Worm (Caenorhabditis elegans): ENCODE results near the gene sdz-5.

ce11 chrII:2967064-2967463 lies 41.4 kb upstream of the sdz-5 start:
- TF ChIP-seq him-1 (tag; optimal IDR thresholded peaks at IDR 0.05) (no peak), W03F9.2 (tag; optimal IDR thresholded peaks at IDR 0.05) (no peak), dao-5 (tag; optimal IDR thresholded peaks at IDR 0.05) (no peak)

All from whole organism, L4/young adult.